Fruit fly (Drosophila melanogaster) Kc167 (cell line): Measurements from ENCODE around the gene CG42823.

Experiments used
- Myc ChIP-seq: fragments of >200 bp; optimal IDR thresholded peaks from 2 replicates; lab custom pipeline; 2017; ENCODE audit warnings: missing external identifiers
- Sin3A ChIP-seq: fragments of >200 bp; optimal IDR thresholded peaks from 2 replicates; lab custom pipeline; 2018; ENCODE audit warnings: missing external identifiers
- h ChIP-seq: fragments of >200 bp; optimal IDR thresholded peaks from 3 replicates; lab custom pipeline; 2018; ENCODE audit warnings: missing external identifiers
- insv ChIP-seq: fragments of >200 bp; optimal IDR thresholded peaks from 3 replicates; lab custom pipeline; 2018; ENCODE audit warnings: missing external identifiers
- psq ChIP-seq: fragments of >200 bp; optimal IDR thresholded peaks from 2 replicates; lab custom pipeline; 2017; ENCODE audit warnings: missing external identifiers
- ttk ChIP-seq: sonication (Bioruptor generic); optimal IDR thresholded peaks from 2 replicates; lab custom pipeline; 2017; ENCODE audit warnings: missing external identifiers

Gene CG42823

dm6 chr3R:17405009-17405408, at the start of gene CG42823:
Gene CG42823 (minus strand): TSS chr3R:17405109.
- no peak for TF ChIP-seq ttk
- TF ChIP-seq h (lab: Kevin White, UChicago) = no peak
- TF ChIP-seq psq (lab: Kevin White, UChicago) = no peak
- no peak for TF ChIP-seq Sin3A (lab: Kevin White, UChicago)
- TF ChIP-seq Myc (lab: Kevin White, UChicago) = no peak
- no peak for TF ChIP-seq insv

dm6 chr3R:17449402-17449801, 44.5 kb upstream of the CG42823 start:
- no peak for TF ChIP-seq psq (lab: Kevin White, UChicago)
- TF ChIP-seq ttk = no peak
- TF ChIP-seq h (lab: Kevin White, UChicago) = no peak
- TF ChIP-seq Myc (lab: Kevin White, UChicago) = no peak
- no peak for TF ChIP-seq insv
- TF ChIP-seq Sin3A (lab: Kevin White, UChicago) = no peak

DNA sequence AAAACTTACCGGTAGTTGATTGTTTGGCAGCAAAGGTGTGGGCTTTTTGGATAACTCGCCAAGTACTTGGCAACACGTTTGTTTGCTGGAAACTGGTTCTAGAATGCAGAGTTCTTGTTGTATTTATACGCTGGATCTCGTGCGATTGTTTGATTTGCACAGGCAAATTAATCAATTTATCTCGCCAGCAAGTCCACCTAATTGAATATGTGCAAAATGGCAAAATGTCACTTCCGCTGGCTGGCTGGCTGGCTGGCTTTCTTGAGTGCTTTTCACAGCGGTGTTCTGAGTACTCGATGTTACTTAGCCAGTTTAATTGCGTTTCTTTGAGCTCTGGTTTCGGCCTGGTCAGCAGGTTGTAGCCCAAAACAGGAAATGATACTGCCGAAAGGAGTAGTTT, 43.8 kb upstream of the CG42823 start, which contains the start of gene Eh:
TSS of gene Eh (minus strand) at position 101 of the 400 bp plus-strand sequence.
- TF ChIP-seq h (lab: Kevin White, UChicago) = no peak
- no peak for TF ChIP-seq psq (lab: Kevin White, UChicago)
- no peak for TF ChIP-seq Myc (lab: Kevin White, UChicago)
- TF ChIP-seq Sin3A (lab: Kevin White, UChicago) = no peak
- TF ChIP-seq insv = no peak
- TF ChIP-seq ttk = no peak

dm6 chr3R:17447615-17448014, 42.7 kb upstream of the CG42823 start:
- TF ChIP-seq ttk (no peak), Sin3A (lab: Kevin White, UChicago) (no peak), Myc (lab: Kevin White, UChicago) (no peak), insv (no peak), h (lab: Kevin White, UChicago) (no peak), psq (lab: Kevin White, UChicago) (no peak)

- no peak for TF ChIP-seq psq (lab: Kevin White, UChicago)
- no peak for TF ChIP-seq h (lab: Kevin White, UChicago)
- no peak for TF ChIP-seq insv
- no peak for TF ChIP-seq ttk
- TF ChIP-seq Myc (lab: Kevin White, UChicago) = no peak
- no peak for TF ChIP-seq Sin3A (lab: Kevin White, UChicago)
Observed at dm6 chr3R:17440628-17441027, 35.7 kb upstream of the CG42823 start, which contains the start of gene CG14331. Gene CG14331 (minus strand): TSS chr3R:17440728.

dm6 chr3R:17434330-17434729, 29.4 kb upstream of the CG42823 start, which contains the start of gene CG44090:
Gene CG44090 (minus strand): TSS chr3R:17434430.
- no peak for TF ChIP-seq h (lab: Kevin White, UChicago)
- no peak for TF ChIP-seq psq (lab: Kevin White, UChicago)
- TF ChIP-seq Sin3A (lab: Kevin White, UChicago) = no peak
- TF ChIP-seq insv = no peak
- no peak for TF ChIP-seq ttk
- TF ChIP-seq Myc (lab: Kevin White, UChicago) = no peak

DNA sequence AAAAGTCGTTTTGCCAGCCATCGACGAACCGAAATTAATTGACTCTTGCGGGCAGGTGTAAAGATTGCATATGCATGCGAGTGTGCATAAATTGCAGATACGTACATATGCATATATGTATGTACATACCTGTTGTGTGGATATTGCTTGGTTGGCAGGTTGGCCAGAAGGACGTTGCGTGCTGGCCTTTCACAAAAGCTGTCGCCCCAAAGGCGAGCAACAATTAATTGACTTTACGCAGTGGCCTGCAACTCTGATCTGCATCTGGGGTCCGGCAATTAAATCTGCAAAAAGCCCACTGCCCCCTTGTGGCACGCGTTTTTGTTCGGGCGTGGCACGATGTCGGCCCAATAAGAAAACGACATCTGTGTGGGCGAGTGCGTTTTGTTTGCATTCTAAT, 28.2 kb upstream of the CG42823 start:
- TF ChIP-seq psq (lab: Kevin White, UChicago) = no peak
- no peak for TF ChIP-seq insv
- no peak for TF ChIP-seq Myc (lab: Kevin White, UChicago)
- no peak for TF ChIP-seq h (lab: Kevin White, UChicago)
- TF ChIP-seq ttk = no peak
- no peak for TF ChIP-seq Sin3A (lab: Kevin White, UChicago)

DNA sequence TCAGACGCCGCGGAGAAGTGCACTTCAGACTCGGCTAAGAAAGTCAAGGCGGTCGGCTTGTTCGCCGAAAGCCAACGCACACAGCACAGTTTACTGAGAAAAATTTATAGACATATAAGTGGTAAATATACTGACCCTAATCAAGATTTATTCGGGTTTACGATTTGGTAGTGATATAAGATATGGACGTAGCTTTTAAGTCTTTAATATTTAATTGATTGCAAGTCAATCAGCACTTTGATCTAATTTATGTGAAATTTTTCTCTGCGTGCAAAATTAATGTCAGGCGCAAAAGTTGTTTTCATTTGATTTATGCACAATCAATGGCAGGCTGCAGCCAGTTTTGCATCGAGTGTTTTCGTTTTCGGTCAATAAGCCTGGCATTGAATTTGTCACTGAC, 25.6 kb upstream of the CG42823 start:
- TF ChIP-seq ttk (no peak), Sin3A (lab: Kevin White, UChicago) (no peak), insv (no peak), psq (lab: Kevin White, UChicago) (no peak), h (lab: Kevin White, UChicago) (no peak), Myc (lab: Kevin White, UChicago) (no peak)

- TF ChIP-seq psq (lab: Kevin White, UChicago) (no peak), Myc (lab: Kevin White, UChicago) (no peak), Sin3A (lab: Kevin White, UChicago) (no peak), ttk (no peak), insv (no peak), h (lab: Kevin White, UChicago) (no peak)
Observed at dm6 chr3R:17426265-17426664, 21.4 kb upstream of the CG42823 start.

DNA sequence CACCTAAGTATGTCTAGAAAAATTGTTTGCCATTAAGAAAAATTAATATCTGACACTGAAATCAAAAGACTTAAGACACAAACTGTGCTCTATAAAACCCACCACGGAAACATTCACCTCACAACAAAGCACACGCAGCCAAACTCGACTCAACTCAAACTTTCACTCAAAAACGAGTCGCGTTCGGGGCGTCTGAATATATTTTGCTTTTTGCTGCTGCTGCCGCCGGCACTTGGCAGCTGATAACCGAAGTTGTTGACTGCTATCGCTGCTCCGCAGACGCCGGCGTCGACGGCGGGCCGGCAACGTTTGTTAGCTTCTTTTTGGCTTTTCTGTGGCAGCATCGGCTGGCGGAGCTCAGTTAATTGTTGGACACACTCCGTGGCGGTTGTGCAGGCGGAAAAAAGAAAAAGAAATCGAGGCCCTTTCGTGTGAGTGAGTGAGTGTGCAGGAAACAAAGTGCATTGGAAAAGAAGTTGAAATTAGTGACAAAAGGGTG, 20.6 kb upstream of the CG42823 start, which contains the start of gene cysu:
TSS of gene cysu (plus strand) at position 352 of the 499 bp plus-strand sequence.
- TF ChIP-seq ttk = no peak
- no peak for TF ChIP-seq Myc (lab: Kevin White, UChicago)
- no peak for TF ChIP-seq Sin3A (lab: Kevin White, UChicago)
- TF ChIP-seq psq (lab: Kevin White, UChicago) = no peak
- no peak for TF ChIP-seq insv
- no peak for TF ChIP-seq h (lab: Kevin White, UChicago)

- TF ChIP-seq Myc (lab: Kevin White, UChicago) = no peak
- TF ChIP-seq psq (lab: Kevin White, UChicago) = no peak
- TF ChIP-seq Sin3A (lab: Kevin White, UChicago) = no peak
- no peak for TF ChIP-seq ttk
Observed at dm6 chr3R:17422102-17422501, 17.2 kb upstream of the CG42823 start, which contains the start of gene CG14332. Gene CG14332 (minus strand): TSS chr3R:17422202.

dm6 chr3R:17420338-17420737, 15.4 kb upstream of the CG42823 start, which contains the start of gene CG42835:
Gene CG42835 (plus strand): TSS chr3R:17420638.
- TF ChIP-seq ttk (no peak), psq (lab: Kevin White, UChicago) (no peak), Myc (lab: Kevin White, UChicago) (no peak), Sin3A (lab: Kevin White, UChicago) (no peak), insv (no peak), h (lab: Kevin White, UChicago) (no peak)
